Worm (Caenorhabditis elegans): ENCODE data around the gene rheb-1.

Gene rheb-1

ce11 chrIII:9441133-9441532 is 14.7 kb downstream of the rheb-1 start, which contains the start of gene emb-30:
Gene emb-30, minus strand, starts transcription at chrIII:9441460.
- TF ChIP-seq sptf-2 (GFP tag; optimal IDR thresholded peaks at IDR 0.05) (no peak), sdz-38 (tag; optimal IDR thresholded peaks at IDR 0.05) (no peak), ztf-18 (tag; optimal IDR thresholded peaks at IDR 0.05) (no peak), T26A5.8 (tag; optimal IDR thresholded peaks at IDR 0.05) (no peak), nhr-179 (tag; optimal IDR thresholded peaks at IDR 0.05) (no peak), Y79H2A.3 (GFP tag; conservative IDR thresholded peaks at IDR 0.05) (no peak), pha-4 (tag; optimal IDR thresholded peaks at IDR 0.05) (no peak), B0019.2 (GFP tag; conservative IDR thresholded peaks at IDR 0.05) (no peak), F52B5.7 (tag; optimal IDR thresholded peaks at IDR 0.05) (no peak), ztf-28 (GFP tag; IDR thresholded peaks at IDR 0.05) (no peak), xnd-1 (tag; optimal IDR thresholded peaks at IDR 0.05) (no peak), attf-5 (GFP tag; optimal IDR thresholded peaks at IDR 0.05) (no peak), lag-1 (GFP tag; IDR thresholded peaks at IDR 0.05) (no peak), ceh-100 (GFP tag; IDR thresholded peaks at IDR 0.05) (no peak), ztf-25 (GFP tag; IDR thresholded peaks at IDR 0.05) (no peak), Y53F4B.3 (GFP tag; IDR thresholded peaks at IDR 0.05) (no peak), lsy-27 (tag; optimal IDR thresholded peaks at IDR 0.05; ENCODE audit: borderline replicate concordance, insufficient read depth) (no peak), nhr-120 (GFP tag; IDR thresholded peaks at IDR 0.05) (no peak), C17E4.6 (GFP tag; IDR thresholded peaks at IDR 0.05) (no peak), chd-7 (tag; optimal IDR thresholded peaks at IDR 0.05) (peak; percentile 1), K11D2.4 (GFP tag; IDR thresholded peaks at IDR 0.05) (no peak), cebp-2 (GFP tag; IDR thresholded peaks at IDR 0.05) (no peak), mes-4 (tag; optimal IDR thresholded peaks at IDR 0.05) (no peak), lin-54 (GFP tag; optimal IDR thresholded peaks at IDR 0.05) (peak; percentile 10), egrh-3 (GFP tag; IDR thresholded peaks at IDR 0.05) (no peak), F37B4.10 (GFP tag; IDR thresholded peaks at IDR 0.05) (0 out of 2 replicates have a peak, but pooled peaks have one; percentile 56), hlh-26 (GFP tag; conservative IDR thresholded peaks at IDR 0.05) (no peak), madf-6 (GFP tag; IDR thresholded peaks at IDR 0.05) (peak; percentile 35), akir-1 (GFP tag; optimal IDR thresholded peaks at IDR 0.05) (no peak), snpc-1.3 (tag; optimal IDR thresholded peaks at IDR 0.05; ENCODE audit: insufficient read depth) (no peak), ceh-58 (GFP tag; IDR thresholded peaks at IDR 0.05) (no peak), lir-1 (GFP tag; conservative IDR thresholded peaks at IDR 0.05) (no peak), Y53G8AR.9 (GFP tag; conservative IDR thresholded peaks at IDR 0.05) (no peak), ama-1 (optimal IDR thresholded peaks at IDR 0.05) (peak; percentile 46), ama-1 (GFP tag; optimal IDR thresholded peaks at IDR 0.05) (peak in 1 of 2 experiments; percentile 30), die-1 (tag; optimal IDR thresholded peaks at IDR 0.05) (no peak), F49E8.2 (tag; optimal IDR thresholded peaks at IDR 0.05; ENCODE audit: insufficient read depth) (peak; percentile 19), pbrm-1 (GFP tag; IDR thresholded peaks at IDR 0.05) (peak; percentile 8; the same call in 1 of the 2 replicates), somi-1 (GFP tag; optimal IDR thresholded peaks at IDR 0.05) (no peak), tbx-9 (tag; optimal IDR thresholded peaks at IDR 0.05; ENCODE audit: borderline replicate concordance) (no peak), mel-28 (tag; optimal IDR thresholded peaks at IDR 0.05; ENCODE audit: borderline replicate concordance) (no peak), dpff-1 (tag; optimal IDR thresholded peaks at IDR 0.05) (peak; percentile 10), ceh-27 (GFP tag; optimal IDR thresholded peaks at IDR 0.05) (no peak), repo-1 (tag; optimal IDR thresholded peaks at IDR 0.05) (peak; percentile 66), attf-6 (GFP tag; IDR thresholded peaks at IDR 0.05) (no peak), snpc-1.1 (tag; optimal IDR thresholded peaks at IDR 0.05; ENCODE audit: insufficient read depth) (no peak), fkh-3 (tag; optimal IDR thresholded peaks at IDR 0.05) (no peak), dox-1 (GFP tag; IDR thresholded peaks at IDR 0.05) (no peak), zfh-2 (GFP tag; conservative IDR thresholded peaks at IDR 0.05) (no peak), hmg-20 (GFP tag; IDR thresholded peaks at IDR 0.05) (no peak)
